Worm (Caenorhabditis elegans): ENCODE data around the gene F28H7.7.

- TF ChIP-seq T22C8.4 (GFP tag; IDR thresholded peaks at IDR 0.05), result no peak
- TF ChIP-seq cog-1 (tag; optimal IDR thresholded peaks at IDR 0.05), result no peak
Observed at ce11 chrV:10736756-10737155, 17.2 kb downstream of the F28H7.7 start, which contains the start of the genes mre-11 and wdr-5.3.
